Fruit fly (Drosophila melanogaster): ENCODE results near the gene CG42655.

CG42655 gene

dm6 chr3L:19968725-19969598 lies 15.4 kb upstream of the CG42655 start:
- TF ChIP-seq Sp1 (GFP tag; optimal IDR thresholded peaks at IDR 0.05) = no peak
- no peak for TF ChIP-seq Myc (optimal IDR thresholded peaks at IDR 0.05)
- TF ChIP-seq sv (GFP tag; optimal IDR thresholded peaks at IDR 0.05) = no peak
- TF ChIP-seq N (GFP tag; optimal IDR thresholded peaks at IDR 0.05) = no peak
- no peak for TF ChIP-seq GATAd (GFP tag; optimal IDR thresholded peaks at IDR 0.05)
- TF ChIP-seq Abd-B (GFP tag; optimal IDR thresholded peaks at IDR 0.05) = no peak
- no peak for TF ChIP-seq lola (GFP tag; optimal IDR thresholded peaks at IDR 0.05)
- TF ChIP-seq OdsH (GFP tag; optimal IDR thresholded peaks at IDR 0.05) = no peak
- TF ChIP-seq HLH106 (tag; optimal IDR thresholded peaks at IDR 0.05) = no peak
- TF ChIP-seq psq (GFP tag; optimal IDR thresholded peaks at IDR 0.05) = no peak
- no peak for TF ChIP-seq CrebA (GFP tag; optimal IDR thresholded peaks at IDR 0.05; ENCODE audit: borderline replicate concordance)
- no peak for TF ChIP-seq br (GFP tag; optimal IDR thresholded peaks at IDR 0.05)
- TF ChIP-seq Jra (GFP tag; optimal IDR thresholded peaks at IDR 0.05) = no peak

DNA sequence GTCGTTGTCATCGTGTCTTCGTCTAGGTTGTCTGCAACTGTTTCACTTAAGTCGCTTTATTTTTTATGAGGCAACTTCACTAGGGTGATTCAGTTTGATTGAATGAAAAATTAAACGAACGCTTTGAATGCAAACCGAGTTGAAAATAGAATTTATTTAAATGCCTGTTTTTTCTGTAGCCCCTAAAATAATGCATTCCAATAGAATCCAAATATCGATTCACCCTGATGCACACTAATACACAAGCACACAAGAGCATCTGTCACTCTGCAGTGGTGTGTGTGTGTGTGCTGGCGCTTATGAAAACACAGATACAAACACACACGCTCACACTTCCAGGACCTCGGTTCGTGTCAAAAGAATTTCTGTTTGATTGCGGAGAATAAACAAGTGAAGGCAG lies 8.3 kb upstream of the CG42655 start:
- no peak for TF ChIP-seq Vsx2 (GFP tag; optimal IDR thresholded peaks at IDR 0.05; ENCODE audit: partially characterized antibody)
- no peak for TF ChIP-seq N (GFP tag; optimal IDR thresholded peaks at IDR 0.05)
- peak; percentile 7 for TF ChIP-seq rgr (GFP tag; optimal IDR thresholded peaks at IDR 0.05)
- TF ChIP-seq OdsH (GFP tag; optimal IDR thresholded peaks at IDR 0.05) = no peak

DNA sequence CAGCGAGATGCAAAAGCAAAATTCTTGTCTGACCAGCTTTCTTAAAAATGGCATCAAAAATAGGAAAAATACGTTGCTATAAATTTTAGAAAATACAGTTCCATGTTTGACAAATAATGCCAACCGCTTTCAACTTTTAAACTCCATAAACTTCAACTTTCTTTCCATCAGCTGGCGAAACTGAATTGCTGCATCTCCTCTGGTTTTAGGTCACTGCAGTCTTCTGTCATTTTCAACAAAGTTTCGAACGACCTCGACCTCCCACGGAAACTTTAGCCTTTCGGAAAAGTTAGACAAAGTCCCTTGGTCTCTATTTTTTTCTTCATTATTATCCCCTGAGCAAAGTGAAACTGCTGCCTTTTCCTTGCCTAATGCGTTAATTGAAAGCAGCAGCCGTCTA lies 2.2 kb upstream of the CG42655 start, which contains the start of gene CG42263:
CG42263 (minus strand) TSS at position 101 of the 400 bp plus-strand sequence.
- TF ChIP-seq Rel (GFP tag; optimal IDR thresholded peaks at IDR 0.05) = no peak
- no peak for TF ChIP-seq Rel (tag; optimal IDR thresholded peaks at IDR 0.05)
- no peak for TF ChIP-seq tai (GFP tag; optimal IDR thresholded peaks at IDR 0.05)
- TF ChIP-seq Jra (GFP tag; optimal IDR thresholded peaks at IDR 0.05) = no peak
- TF ChIP-seq N (GFP tag; optimal IDR thresholded peaks at IDR 0.05) = no peak
- TF ChIP-seq dmrt93B (GFP tag; optimal IDR thresholded peaks at IDR 0.05) = no peak
- no peak for TF ChIP-seq rgr (GFP tag; optimal IDR thresholded peaks at IDR 0.05)
- no peak for TF ChIP-seq Hr78 (GFP tag; optimal IDR thresholded peaks at IDR 0.05)
- TF ChIP-seq usp (GFP tag; optimal IDR thresholded peaks at IDR 0.05) = no peak

- TF ChIP-seq pan (optimal IDR thresholded peaks at IDR 0.05) (no peak), lola (GFP tag; optimal IDR thresholded peaks at IDR 0.05) (no peak), h (GFP tag; optimal IDR thresholded peaks at IDR 0.05) (no peak), Rel (GFP tag; optimal IDR thresholded peaks at IDR 0.05) (no peak), Rel (tag; optimal IDR thresholded peaks at IDR 0.05) (no peak), jim (GFP tag; optimal IDR thresholded peaks at IDR 0.05) (no peak), ey (GFP tag; optimal IDR thresholded peaks at IDR 0.05) (no peak), woc (GFP tag; optimal IDR thresholded peaks at IDR 0.05) (no peak), HLH106 (tag; optimal IDR thresholded peaks at IDR 0.05) (no peak), Hr78 (GFP tag; optimal IDR thresholded peaks at IDR 0.05) (no peak), Vsx2 (GFP tag; optimal IDR thresholded peaks at IDR 0.05; ENCODE audit: partially characterized antibody) (no peak), brk (GFP tag; optimal IDR thresholded peaks at IDR 0.05) (no peak), CG9705 (GFP tag; optimal IDR thresholded peaks at IDR 0.05) (no peak), Hnf4 (GFP tag; optimal IDR thresholded peaks at IDR 0.05) (no peak), GATAd (GFP tag; optimal IDR thresholded peaks at IDR 0.05) (no peak), psq (GFP tag; optimal IDR thresholded peaks at IDR 0.05) (no peak), Dfd (GFP tag; optimal IDR thresholded peaks at IDR 0.05) (no peak)
These were observed 914 bp upstream of the CG42655 start, which contains the start of gene CG42654 for dm6 chr3L:19954426-19954825. Gene CG42654 (minus strand): TSS chr3L:19954526.

- TF ChIP-seq sage (GFP tag; optimal IDR thresholded peaks at IDR 0.05) = no peak
- TF ChIP-seq dmrt93B (GFP tag; optimal IDR thresholded peaks at IDR 0.05) = no peak
- no peak for TF ChIP-seq Dif (GFP tag; optimal IDR thresholded peaks at IDR 0.05; ENCODE audit: partially characterized antibody)
- TF ChIP-seq Dfd (GFP tag; optimal IDR thresholded peaks at IDR 0.05) = no peak
- TF ChIP-seq dsf (GFP tag; optimal IDR thresholded peaks at IDR 0.05; ENCODE audit: borderline replicate concordance) = no peak
- no peak for TF ChIP-seq jim (GFP tag; optimal IDR thresholded peaks at IDR 0.05)
- no peak for TF ChIP-seq Abd-B (GFP tag; optimal IDR thresholded peaks at IDR 0.05)
- TF ChIP-seq Hr83 (GFP tag; optimal IDR thresholded peaks at IDR 0.05; ENCODE audit: poor library complexity, severe bottlenecking) = no peak
- TF ChIP-seq Hr78 (GFP tag; optimal IDR thresholded peaks at IDR 0.05) = no peak
- TF ChIP-seq usp (GFP tag; optimal IDR thresholded peaks at IDR 0.05) = no peak
- no peak for TF ChIP-seq Hnf4 (GFP tag; optimal IDR thresholded peaks at IDR 0.05)
- no peak for TF ChIP-seq CG9705 (GFP tag; optimal IDR thresholded peaks at IDR 0.05)
- TF ChIP-seq lola (GFP tag; optimal IDR thresholded peaks at IDR 0.05) = no peak
- TF ChIP-seq h (GFP tag; optimal IDR thresholded peaks at IDR 0.05) = no peak
- TF ChIP-seq Myc (optimal IDR thresholded peaks at IDR 0.05) = no peak
- TF ChIP-seq pan (optimal IDR thresholded peaks at IDR 0.05) = no peak
- TF ChIP-seq Jra (GFP tag; optimal IDR thresholded peaks at IDR 0.05) = no peak
These were observed 822 bp downstream of the CG42655 start, which contains the start of gene CG33710 for dm6 chr3L:19952690-19953089. Gene CG33710 (minus strand): TSS chr3L:19952790.
